Worm (Caenorhabditis elegans): Measurements from ENCODE around the gene ttr-54.
A peak's percentile ranks its signal among the peaks of the same experiment; 100 is the strongest.

Gene ttr-54

DNA sequence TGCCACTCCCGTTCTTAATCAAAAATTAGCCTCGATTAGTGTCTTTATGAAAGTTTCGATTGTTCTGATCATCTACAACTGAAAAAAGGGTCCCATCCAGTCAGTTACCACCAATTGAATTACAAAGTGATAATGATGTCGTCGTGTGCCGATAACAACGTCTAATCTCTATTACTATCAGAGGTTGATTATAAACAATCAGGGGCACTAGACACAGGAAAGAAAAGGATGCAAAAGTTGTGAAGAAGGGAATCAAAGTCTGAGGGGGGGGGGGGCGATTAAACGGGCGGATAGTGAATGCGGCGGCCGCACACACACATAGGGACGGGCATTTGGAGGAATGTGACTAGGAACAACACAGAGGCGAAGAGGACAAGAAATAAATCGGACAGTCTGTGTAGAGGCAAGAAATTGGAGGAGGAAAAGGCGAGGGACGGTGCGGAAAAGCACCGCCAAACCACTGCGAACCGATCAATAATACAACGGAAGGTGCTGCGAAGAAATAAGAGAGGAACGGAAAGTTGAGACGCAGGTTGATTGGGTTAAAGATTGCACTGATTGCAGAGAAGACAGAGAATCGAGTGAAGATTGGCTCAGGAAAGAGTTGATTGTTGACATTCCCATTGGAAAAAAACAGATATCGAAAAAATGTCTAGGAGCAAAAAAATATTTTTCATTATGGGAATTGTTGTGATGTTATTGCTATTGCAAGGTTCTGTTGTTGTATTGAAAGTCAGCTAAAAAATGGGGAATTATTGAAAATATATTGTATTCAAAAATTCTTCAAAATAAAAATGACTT lies 19.6 kb downstream of the ttr-54 start (continued):
- TF ChIP-seq cey-2 (tag; optimal IDR thresholded peaks at IDR 0.05; ENCODE audit: borderline replicate concordance, insufficient read depth), result no peak
- TF ChIP-seq zip-2 (tag; optimal IDR thresholded peaks at IDR 0.05), result no peak
- TF ChIP-seq nhr-6 (tag; optimal IDR thresholded peaks at IDR 0.05), result no peak
- no peak for TF ChIP-seq jun-1 (tag; optimal IDR thresholded peaks at IDR 0.05)
- no peak for TF ChIP-seq unc-130 (GFP tag; optimal IDR thresholded peaks at IDR 0.05)
- TF ChIP-seq F37D6.2 (tag; optimal IDR thresholded peaks at IDR 0.05), result no peak
- peak; percentile 24; the same call in 1 of the 2 replicates for TF ChIP-seq set-16 (GFP tag; IDR thresholded peaks at IDR 0.05)
- TF ChIP-seq aha-1 (tag), result peak; percentile 89
- no peak for TF ChIP-seq mdt-29 (GFP tag; IDR thresholded peaks at IDR 0.05)
- no peak for TF ChIP-seq nhr-42 (GFP tag; IDR thresholded peaks at IDR 0.05)
- no peak for TF ChIP-seq hif-1 (tag; optimal IDR thresholded peaks at IDR 0.05)
- TF ChIP-seq nhr-11 (tag; optimal IDR thresholded peaks at IDR 0.05), result no peak
- no peak for TF ChIP-seq ces-1 (GFP tag; optimal IDR thresholded peaks at IDR 0.05)
- no peak for TF ChIP-seq lim-7 (GFP tag; IDR thresholded peaks at IDR 0.05)
- TF ChIP-seq lsy-2 (tag; optimal IDR thresholded peaks at IDR 0.05), result no peak
- no peak for TF ChIP-seq tra-1 (GFP tag; IDR thresholded peaks at IDR 0.05)
- TF ChIP-seq lir-3 (tag; optimal IDR thresholded peaks at IDR 0.05), result no peak
- TF ChIP-seq nhr-28 (tag; optimal IDR thresholded peaks at IDR 0.05), result no peak
- no peak for TF ChIP-seq zip-11 (GFP tag; IDR thresholded peaks at IDR 0.05)

DNA sequence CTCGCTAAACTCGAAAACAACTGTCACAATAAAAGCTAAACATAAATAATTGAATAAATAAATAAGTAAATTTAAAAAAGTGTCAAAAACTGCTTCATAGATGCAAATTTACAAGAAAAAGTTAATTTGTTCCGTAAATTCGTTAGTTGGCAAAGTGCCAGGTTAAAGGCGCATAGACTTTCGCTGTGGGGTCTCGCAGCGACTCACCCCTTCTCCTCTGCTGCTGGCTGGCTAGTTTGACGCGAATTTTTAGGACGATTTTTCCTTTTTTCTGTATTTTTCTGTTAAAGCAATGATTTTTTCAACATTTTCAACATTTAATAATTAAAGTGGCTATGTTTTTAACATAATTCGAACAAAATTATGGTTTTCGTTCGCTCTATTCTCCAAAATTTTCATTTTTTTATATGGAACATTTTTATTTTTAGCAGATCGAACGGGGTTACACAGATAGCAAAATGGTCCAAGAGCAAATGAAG lies 20.7 kb downstream of the ttr-54 start, which contains the start of gene rack-1:
Gene rack-1, plus strand, starts transcription at position 429 of the 479 bp plus-strand sequence.
- TF ChIP-seq egl-27 (tag; optimal IDR thresholded peaks at IDR 0.05) (no peak), ama-1 (optimal IDR thresholded peaks at IDR 0.05) (no peak), pqm-1 (tag; optimal IDR thresholded peaks at IDR 0.05) (no peak), ztf-7 (tag; optimal IDR thresholded peaks at IDR 0.05) (no peak), R02D3.7 (tag; optimal IDR thresholded peaks at IDR 0.05) (no peak), unc-130 (GFP tag; optimal IDR thresholded peaks at IDR 0.05) (peak; percentile 17), nhr-42 (GFP tag; IDR thresholded peaks at IDR 0.05) (no peak), ZK546.5 (tag; optimal IDR thresholded peaks at IDR 0.05) (no peak), nhr-111 (GFP tag; optimal IDR thresholded peaks at IDR 0.05) (no peak), php-3 (GFP tag; IDR thresholded peaks at IDR 0.05) (no peak), dmd-9 (GFP tag; IDR thresholded peaks at IDR 0.05) (no peak), ZK337.2 (GFP tag; IDR thresholded peaks at IDR 0.05) (no peak), pha-4 (GFP tag; IDR thresholded peaks at IDR 0.05) (no peak), pha-4 (tag; optimal IDR thresholded peaks at IDR 0.05) (no peak), cey-2 (tag; optimal IDR thresholded peaks at IDR 0.05; ENCODE audit: borderline replicate concordance, insufficient read depth) (no peak), ceh-28 (tag; optimal IDR thresholded peaks at IDR 0.05) (no peak), arid-1 (GFP tag; conservative IDR thresholded peaks at IDR 0.05) (no peak), snpc-1.2 (GFP tag; IDR thresholded peaks at IDR 0.05) (no peak), lsy-2 (tag; optimal IDR thresholded peaks at IDR 0.05) (peak in 1 of 2 experiments; percentile 79), nhr-237 (tag; optimal IDR thresholded peaks at IDR 0.05) (no peak), sdz-12 (GFP tag; optimal IDR thresholded peaks at IDR 0.05) (no peak), egl-43 (GFP tag; IDR thresholded peaks at IDR 0.05) (no peak), zip-11 (GFP tag; IDR thresholded peaks at IDR 0.05) (no peak), lim-7 (GFP tag; IDR thresholded peaks at IDR 0.05) (no peak), ceh-20 (GFP tag; IDR thresholded peaks at IDR 0.05) (no peak), unc-39 (tag; optimal IDR thresholded peaks at IDR 0.05) (no peak), vab-7 (GFP tag; IDR thresholded peaks at IDR 0.05) (no peak), Y5F2A.4 (GFP tag; optimal IDR thresholded peaks at IDR 0.05) (no peak), zip-2 (tag; optimal IDR thresholded peaks at IDR 0.05) (no peak), lin-38 (GFP tag; IDR thresholded peaks at IDR 0.05) (peak; percentile 51), hmg-1.1 (GFP tag; IDR thresholded peaks at IDR 0.05) (peak; percentile 49), spr-3 (GFP tag; optimal IDR thresholded peaks at IDR 0.05) (no peak), F10B5.3 (tag; optimal IDR thresholded peaks at IDR 0.05) (no peak), gei-8 (GFP tag; optimal IDR thresholded peaks at IDR 0.05) (no peak), rbr-2 (tag; optimal IDR thresholded peaks at IDR 0.05) (peak; percentile 39), duxl-1 (tag; optimal IDR thresholded peaks at IDR 0.05; ENCODE audit: poor library complexity) (no peak), nhr-48 (tag; optimal IDR thresholded peaks at IDR 0.05) (no peak)

All from whole organism, L4 larva.